Worm (Caenorhabditis elegans): ENCODE data around the gene tsp-1.

DNA sequence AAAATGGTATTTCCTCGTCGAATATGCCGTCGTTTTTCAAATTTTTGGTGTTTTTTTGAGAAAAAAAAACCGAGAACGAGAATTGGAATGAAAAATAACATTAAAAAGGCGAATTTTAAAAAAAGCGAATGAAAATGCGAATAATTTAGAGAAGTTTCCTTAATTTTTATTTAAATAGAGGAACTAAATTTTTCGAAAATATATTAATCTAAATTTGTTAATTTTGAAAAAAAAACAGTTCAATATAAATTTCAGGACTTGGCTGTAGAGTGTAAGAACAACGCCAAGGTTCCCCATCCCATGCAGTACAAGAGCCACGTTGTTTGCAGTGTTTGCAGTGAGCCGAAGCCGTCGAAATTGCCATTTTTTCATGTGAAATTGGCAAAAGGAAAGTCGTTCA is 48.7 kb downstream of the tsp-1 start, which contains the start of gene C50C3.19:
- no peak for TF ChIP-seq ztf-4 (tag; optimal IDR thresholded peaks at IDR 0.05)
- TF ChIP-seq ztf-11 (tag; optimal IDR thresholded peaks at IDR 0.05): no peak
- no peak for TF ChIP-seq ama-1 (optimal IDR thresholded peaks at IDR 0.05)
- TF ChIP-seq lin-39 (tag; optimal IDR thresholded peaks at IDR 0.05): no peak
- no peak for TF ChIP-seq elt-1 (tag; optimal IDR thresholded peaks at IDR 0.05)
- no peak for TF ChIP-seq pha-4 (tag; optimal IDR thresholded peaks at IDR 0.05)
- TF ChIP-seq nhr-76 (tag; optimal IDR thresholded peaks at IDR 0.05): no peak
- no peak for TF ChIP-seq unc-62 (GFP tag; optimal IDR thresholded peaks at IDR 0.05)
- TF ChIP-seq pqm-1 (tag; optimal IDR thresholded peaks at IDR 0.05): no peak
- TF ChIP-seq skn-1 (tag; optimal IDR thresholded peaks at IDR 0.05): no peak
- no peak for TF ChIP-seq nfya-1 (tag; optimal IDR thresholded peaks at IDR 0.05; ENCODE audit: insufficient read depth)
